Worm (Caenorhabditis elegans) whole organism, L4 larva: ENCODE data around the gene xpo-1.
A peak's percentile ranks its signal among the peaks of the same experiment; 100 is the strongest.

Source experiments
- F10B5.3 ChIP-seq: sonication (generic microtip); optimal IDR thresholded peaks from 2 replicates; lab custom pipeline; 2016; ENCODE audit warnings: mild to moderate bottlenecking, missing genetic modification characterization, missing compliant biosample characterization
- F37D6.2 ChIP-seq: sonication (generic microtip); optimal IDR thresholded peaks from 2 replicates; lab custom pipeline; 2016; ENCODE audit warnings: mild to moderate bottlenecking, missing genetic modification characterization, missing compliant biosample characterization
- R02D3.7 ChIP-seq: fragments of 150-350 bp; sonication (generic microtip); optimal IDR thresholded peaks from 3 replicates; lab custom pipeline; 2014; ENCODE audit warnings: missing biosample characterization, missing genetic modification characterization
- T20F7.1 ChIP-seq: fragments of 200-800 bp; sonication (Bioruptor generic); optimal IDR thresholded peaks from 2 replicates; lab custom pipeline; 2018; ENCODE audit warnings: mild to moderate bottlenecking, missing genetic modification characterization, missing compliant biosample characterization
- T26A8.4 ChIP-seq: fragments of 200-800 bp; sonication (Bioruptor generic); IDR thresholded peaks from 2 replicates; pipeline ENCODE4 v1.3.6; 2022; ENCODE audit warnings: missing genetic modification characterization, missing compliant biosample characterization
- Y48G9A.11 ChIP-seq: fragments of 200-800 bp; sonication (Bioruptor generic); IDR thresholded peaks from 2 replicates; pipeline ENCODE4 v1.3.6; 2022; ENCODE audit warnings: missing genetic modification reagents, missing genetic modification characterization, missing compliant biosample characterization
- Y5F2A.4 ChIP-seq: fragments of 200-800 bp; sonication (Bioruptor generic); optimal IDR thresholded peaks from 2 replicates; lab custom pipeline; 2018; ENCODE audit warnings: mild to moderate bottlenecking, missing genetic modification characterization, missing compliant biosample characterization
- ZK337.2 ChIP-seq: fragments of 200-800 bp; sonication (Bioruptor generic); IDR thresholded peaks from 2 replicates; pipeline ENCODE4 v1.3.6; 2022; ENCODE audit warnings: missing genetic modification reagents, missing genetic modification characterization, missing compliant biosample characterization
- aly-2 ChIP-seq: sonication (generic microtip); optimal IDR thresholded peaks from 2 replicates; lab custom pipeline; 2018; ENCODE audit warnings: missing biosample characterization, missing genetic modification characterization
- arid-1 ChIP-seq: fragments of 200-800 bp; sonication (Bioruptor generic); conservative IDR thresholded peaks from 2 replicates; pipeline ENCODE4 v1.3.6; 2022; ENCODE audit warnings: missing genetic modification reagents, missing genetic modification characterization, missing compliant biosample characterization
- ceh-28 ChIP-seq: fragments of 150-350 bp; optimal IDR thresholded peaks from 2 replicates; lab custom pipeline; 2014; ENCODE audit warnings: missing biosample characterization, missing genetic modification reagents, missing genetic modification characterization
- ceh-32 ChIP-seq: sonication (generic microtip); optimal IDR thresholded peaks from 2 replicates; lab custom pipeline; 2016; ENCODE audit warnings: mild to moderate bottlenecking, missing genetic modification characterization, missing compliant biosample characterization; ENCODE audit not compliant: poor library complexity
- ceh-44 ChIP-seq: fragments of 200-800 bp; sonication (Bioruptor generic); IDR thresholded peaks from 2 replicates; pipeline ENCODE4 v1.3.6; 2022; ENCODE audit warnings: missing genetic modification reagents, missing genetic modification characterization, missing compliant biosample characterization
- ceh-82 ChIP-seq: sonication (generic microtip); optimal IDR thresholded peaks from 2 replicates; lab custom pipeline; 2017; ENCODE audit warnings: missing biosample characterization, missing genetic modification characterization
- ces-1 ChIP-seq: fragments of 150-350 bp; sonication (generic microtip); optimal IDR thresholded peaks from 4 replicates; lab custom pipeline; 2014; ENCODE audit warnings: missing biosample characterization, missing genetic modification reagents, missing genetic modification characterization
- daf-19 ChIP-seq: fragments of 200-800 bp; sonication (Bioruptor generic); conservative IDR thresholded peaks from 2 replicates; pipeline ENCODE4 v1.3.6; 2022; ENCODE audit warnings: missing genetic modification characterization, missing compliant biosample characterization
- daf-8 ChIP-seq: fragments of 200-800 bp; sonication (Bioruptor generic); IDR thresholded peaks from 2 replicates; pipeline ENCODE4 v1.3.6; 2022; ENCODE audit warnings: missing genetic modification characterization, missing compliant biosample characterization
- dmd-6 ChIP-seq: fragments of 200-800 bp; sonication (Bioruptor generic); IDR thresholded peaks from 2 replicates; pipeline ENCODE4 v1.3.6; 2022; ENCODE audit warnings: missing genetic modification reagents, missing genetic modification characterization, missing compliant biosample characterization
- dmd-8 ChIP-seq: fragments of 200-800 bp; sonication (Bioruptor generic); IDR thresholded peaks from 2 replicates; pipeline ENCODE4 v1.3.6; 2022; ENCODE audit warnings: missing genetic modification characterization, missing compliant biosample characterization
- duxl-1 ChIP-seq: sonication (generic microtip); optimal IDR thresholded peaks from 2 replicates; lab custom pipeline; 2016; ENCODE audit warnings: mild to moderate bottlenecking, missing genetic modification characterization, moderate library complexity, missing compliant biosample characterization; ENCODE audit not compliant: poor library complexity
- fos-1 ChIP-seq: fragments of 150-350 bp; optimal IDR thresholded peaks from 2 replicates; lab custom pipeline; 2014; ENCODE audit warnings: missing biosample characterization, missing genetic modification characterization
- hif-1 ChIP-seq, 2 experiments: sonication (generic microtip); optimal IDR thresholded peaks; 2 replicates each; lab custom pipeline; 2016 to 2017; ENCODE audit warnings: missing compliant biosample characterization in 2 of 2, missing genetic modification characterization in 2 of 2, missing genetic modification reagents in 2 of 2, missing genotype in 2 of 2, mild to moderate bottlenecking in 1 of 2
- hmg-1.1 ChIP-seq: fragments of 200-800 bp; sonication (Bioruptor generic); IDR thresholded peaks from 2 replicates; pipeline ENCODE4 v1.3.6; 2022; ENCODE audit warnings: missing genetic modification reagents, missing genetic modification characterization, missing compliant biosample characterization
- lin-1 ChIP-seq: fragments of 200-800 bp; sonication (Bioruptor generic); IDR thresholded peaks from 2 replicates; pipeline ENCODE4 v1.3.6; 2022; ENCODE audit warnings: missing genetic modification reagents, missing genetic modification characterization, missing compliant biosample characterization
- lin-29 ChIP-seq: fragments of 200-800 bp; sonication (Bioruptor generic); IDR thresholded peaks from 2 replicates; pipeline ENCODE4 v1.3.6; 2022; ENCODE audit warnings: missing genetic modification reagents, missing genetic modification characterization, missing compliant biosample characterization
- lin-38 ChIP-seq: fragments of 200-800 bp; sonication (Bioruptor generic); IDR thresholded peaks from 2 replicates; pipeline ENCODE4 v1.3.6; 2022; ENCODE audit warnings: missing genetic modification reagents, missing genetic modification characterization, missing compliant biosample characterization
- lin-39 ChIP-seq: fragments of 150-350 bp; optimal IDR thresholded peaks from 2 replicates; lab custom pipeline; 2014; ENCODE audit warnings: missing biosample characterization, missing genetic modification reagents, missing genetic modification characterization
- lir-3 ChIP-seq: sonication (generic microtip); optimal IDR thresholded peaks from 2 replicates; lab custom pipeline; 2016; ENCODE audit warnings: mild to moderate bottlenecking, missing genetic modification characterization, missing compliant biosample characterization
- madf-5 ChIP-seq, 2 experiments: fragments of 200-800 bp; sonication (Bioruptor generic); IDR thresholded peaks; 2 replicates each; pipeline ENCODE4 v1.3.6; 2022; ENCODE audit warnings: missing compliant biosample characterization in 2 of 2, missing genetic modification characterization in 2 of 2
- mdl-1 ChIP-seq, 2 experiments: fragments of 150-350 bp in 1 of 2; sonication (generic microtip) in 1 of 2; optimal IDR thresholded peaks; 2 replicates each; lab custom pipeline; 2014 to 2017; ENCODE audit warnings: missing biosample characterization in 2 of 2, missing genetic modification characterization in 2 of 2
- mes-2 ChIP-seq: sonication (generic microtip); optimal IDR thresholded peaks from 2 replicates; lab custom pipeline; 2016; ENCODE audit warnings: missing genotype, mild to moderate bottlenecking, missing genetic modification characterization, missing compliant biosample characterization; ENCODE audit not compliant: poor library complexity, severe bottlenecking
- nhr-111 ChIP-seq: fragments of 200-800 bp; sonication (Bioruptor generic); optimal IDR thresholded peaks from 2 replicates; lab custom pipeline; 2018; ENCODE audit warnings: mild to moderate bottlenecking, missing genetic modification characterization, missing compliant biosample characterization
- nhr-237 ChIP-seq: sonication (generic microtip); optimal IDR thresholded peaks from 2 replicates; lab custom pipeline; 2017; ENCODE audit warnings: missing biosample characterization, missing genetic modification characterization
- nhr-25 ChIP-seq: sonication (generic microtip); optimal IDR thresholded peaks from 2 replicates; lab custom pipeline; 2017; ENCODE audit warnings: missing genetic modification characterization, mild to moderate bottlenecking, missing compliant biosample characterization, antibody characterized with exemption, moderate library complexity, borderline replicate concordance; ENCODE audit not compliant: insufficient read depth
- nhr-6 ChIP-seq: fragments of 150-350 bp; optimal IDR thresholded peaks from 2 replicates; lab custom pipeline; 2014; ENCODE audit warnings: missing biosample characterization, missing genetic modification characterization
- nhr-76 ChIP-seq: fragments of 150-350 bp; optimal IDR thresholded peaks from 2 replicates; lab custom pipeline; 2014; ENCODE audit warnings: missing biosample characterization, missing genetic modification characterization
- pqm-1 ChIP-seq: sonication (generic microtip); optimal IDR thresholded peaks from 2 replicates; lab custom pipeline; 2017; ENCODE audit warnings: missing biosample characterization, missing genetic modification characterization
- rbr-2 ChIP-seq: sonication (generic microtip); optimal IDR thresholded peaks from 2 replicates; lab custom pipeline; 2016; ENCODE audit warnings: missing genotype, missing genetic modification characterization, missing compliant biosample characterization
- skn-1 ChIP-seq: fragments of 150-350 bp; optimal IDR thresholded peaks from 2 replicates; lab custom pipeline; 2014; ENCODE audit warnings: missing biosample characterization, missing genetic modification characterization
- spr-3 ChIP-seq: fragments of 200-800 bp; sonication (Bioruptor generic); optimal IDR thresholded peaks from 2 replicates; lab custom pipeline; 2018; ENCODE audit warnings: mild to moderate bottlenecking, missing genetic modification characterization, missing compliant biosample characterization
- tra-1 ChIP-seq: fragments of 200-800 bp; sonication (Bioruptor generic); IDR thresholded peaks from 2 replicates; pipeline ENCODE4 v1.3.6; 2022; ENCODE audit warnings: missing genetic modification reagents, missing genetic modification characterization, missing compliant biosample characterization
- unc-130 ChIP-seq: sonication (generic microtip); optimal IDR thresholded peaks from 2 replicates; lab custom pipeline; 2016; ENCODE audit warnings: missing genetic modification reagents, missing genetic modification characterization, missing compliant biosample characterization
- unc-62 ChIP-seq, 3 experiments: fragments of 150-350 bp in 1 of 3; sonication (generic microtip); optimal IDR thresholded peaks in 2 of 3; peaks in 1 of 3; 1 replicate in 1 of 3; 2 replicates in 2 of 3; lab custom pipeline; 2014 to 2017; ENCODE audit warnings: missing biosample characterization in 3 of 3, missing genetic modification characterization in 3 of 3, missing genetic modification reagents in 3 of 3, missing genotype in 1 of 3
- vab-7 ChIP-seq: fragments of 200-800 bp; sonication (Bioruptor generic); IDR thresholded peaks from 2 replicates; pipeline ENCODE4 v1.3.6; 2022; ENCODE audit warnings: missing genetic modification reagents, missing genetic modification characterization, missing compliant biosample characterization
- zag-1 ChIP-seq: fragments of 150-350 bp; optimal IDR thresholded peaks from 2 replicates; lab custom pipeline; 2014; ENCODE audit warnings: missing biosample characterization, missing genetic modification characterization
- zfp-2 ChIP-seq: sonication (generic microtip); optimal IDR thresholded peaks from 2 replicates; lab custom pipeline; 2016; ENCODE audit warnings: mild to moderate bottlenecking, missing genetic modification characterization, missing compliant biosample characterization
- zfp-3 ChIP-seq: fragments of 200-800 bp; sonication (Bioruptor generic); conservative IDR thresholded peaks from 2 replicates; pipeline ENCODE4 v1.3.6; 2022; ENCODE audit warnings: missing genetic modification reagents, missing genetic modification characterization, missing compliant biosample characterization

xpo-1 gene

DNA sequence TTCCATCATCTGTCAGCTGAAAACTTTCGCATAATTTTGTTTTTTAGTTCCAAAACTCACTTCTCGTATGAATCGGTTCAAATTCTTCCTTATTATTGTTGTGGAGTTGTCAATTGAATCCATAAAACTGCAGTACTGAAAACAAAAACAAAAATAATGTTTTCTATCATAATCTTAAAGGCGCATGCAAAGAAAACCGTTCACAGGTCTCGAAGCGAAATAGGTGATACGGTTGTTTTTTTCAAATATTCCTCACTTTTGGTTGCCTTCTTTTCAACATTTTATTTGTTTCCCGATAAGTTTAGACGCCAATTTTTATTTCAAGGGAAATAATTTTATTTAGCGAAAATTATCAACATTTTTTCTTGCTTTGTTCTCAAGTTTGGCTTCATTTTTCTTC lies 1.3 kb upstream of the xpo-1 start:
- no peak for TF ChIP-seq R02D3.7
- TF ChIP-seq vab-7 = no peak
- no peak for TF ChIP-seq lin-38 (GFP tag; lab: Robert Waterston, UW)
- TF ChIP-seq ceh-82 (tag; lab: Kevin White, UChicago) = no peak
- no peak for TF ChIP-seq nhr-6
- no peak for TF ChIP-seq ceh-32 (tag; lab: Kevin White, UChicago)
- no peak for TF ChIP-seq daf-8 (GFP tag; lab: Robert Waterston, UW)
- no peak for TF ChIP-seq ceh-44 (GFP tag; lab: Robert Waterston, UW)
- no peak for TF ChIP-seq T26A8.4 (GFP tag; lab: Robert Waterston, UW)
- no peak for TF ChIP-seq rbr-2 (tag; lab: Kevin White, UChicago)
- no peak for TF ChIP-seq nhr-111 (GFP tag; lab: Kevin White, UChicago)
- TF ChIP-seq Y48G9A.11 (GFP tag; lab: Robert Waterston, UW) = no peak
- TF ChIP-seq ces-1 (GFP tag; lab: Kevin White, UChicago) = no peak
- TF ChIP-seq zfp-2 = no peak
- no peak for TF ChIP-seq ceh-28
- TF ChIP-seq tra-1 = no peak
- TF ChIP-seq dmd-8 (GFP tag; lab: Robert Waterston, UW) = no peak
- no peak for TF ChIP-seq lin-29 (GFP tag; lab: Robert Waterston, UW)
- TF ChIP-seq ZK337.2 (GFP tag; lab: Robert Waterston, UW) = no peak
- TF ChIP-seq spr-3 (GFP tag; lab: Kevin White, UChicago) = no peak

DNA sequence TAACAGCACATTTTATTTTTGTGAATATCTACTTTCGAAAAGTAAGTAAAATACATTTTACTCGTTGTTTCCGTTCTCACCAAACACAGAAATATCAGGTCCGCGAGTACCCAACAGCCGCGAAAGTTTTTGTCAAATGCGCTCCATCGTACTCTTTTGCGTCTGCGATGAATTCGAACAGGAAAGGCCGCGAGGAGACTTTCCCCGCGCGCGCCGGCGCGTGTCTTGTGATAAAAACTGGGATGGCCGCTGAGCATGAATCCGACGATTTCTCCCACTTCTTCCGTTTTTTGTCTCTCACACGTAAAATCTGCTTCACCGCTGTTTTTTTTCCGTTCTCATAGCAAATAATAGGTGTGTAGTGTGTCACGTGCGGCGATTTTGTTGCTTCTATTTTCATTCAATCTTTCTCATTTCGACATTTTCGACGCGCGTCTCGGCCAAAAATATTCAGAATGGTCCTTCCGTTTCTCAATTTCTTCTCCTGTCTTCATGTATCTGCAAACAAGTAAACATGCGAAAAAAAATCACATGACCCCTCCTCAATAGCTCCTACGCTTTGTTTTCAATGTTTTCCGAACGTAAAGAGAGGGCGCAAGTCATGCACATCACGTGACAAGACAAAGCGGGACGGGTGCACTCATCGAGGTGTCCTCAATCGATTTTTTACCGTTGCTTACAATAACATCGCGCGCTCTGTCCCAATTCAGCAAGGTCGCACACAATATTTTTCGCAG lies 632 bp upstream of the xpo-1 start, which contains the start of gene uvs-1:
Gene uvs-1 (minus strand): TSS at position 145 of the 737 bp plus-strand sequence.
- no peak for TF ChIP-seq nhr-25 (tag; lab: Kevin White, UChicago)
- TF ChIP-seq arid-1 (GFP tag; lab: Robert Waterston, UW) = no peak
- peak; percentile 9 for TF ChIP-seq ceh-28
- peak in 1 of 2 experiments; percentile 49 for TF ChIP-seq hif-1 (tag; optimal IDR thresholded peaks at IDR 0.05; lab: Kevin White, UChicago)
- TF ChIP-seq zfp-3 = no peak
- TF ChIP-seq fos-1 (tag; lab: Kevin White, UChicago) = no peak
- no peak for TF ChIP-seq skn-1 (tag; lab: Kevin White, UChicago)
- no peak for TF ChIP-seq daf-19 (GFP tag; lab: Robert Waterston, UW)
- no peak for TF ChIP-seq pqm-1 (tag; lab: Kevin White, UChicago)
- no peak for TF ChIP-seq aly-2
- TF ChIP-seq duxl-1 = peak; percentile 12
- TF ChIP-seq mdl-1 (tag; optimal IDR thresholded peaks at IDR 0.05; lab: Kevin White, UChicago) = peak; percentile 46 to 80
- no peak for TF ChIP-seq daf-8 (GFP tag; lab: Robert Waterston, UW)
- no peak for TF ChIP-seq dmd-6 (GFP tag; lab: Robert Waterston, UW)
- TF ChIP-seq T26A8.4 (GFP tag; lab: Robert Waterston, UW) = no peak
- no peak for TF ChIP-seq nhr-237 (tag; lab: Kevin White, UChicago)
- TF ChIP-seq hmg-1.1 (GFP tag; lab: Robert Waterston, UW) = peak; percentile 38; the same call in 1 of the 2 replicates
- TF ChIP-seq nhr-6 = no peak
- no peak for TF ChIP-seq rbr-2 (tag; lab: Kevin White, UChicago)
- no peak for TF ChIP-seq zag-1
- TF ChIP-seq Y5F2A.4 = no peak
- no peak for TF ChIP-seq ceh-82 (tag; lab: Kevin White, UChicago)
- TF ChIP-seq F37D6.2 (tag; lab: Kevin White, UChicago) = no peak
- peak; percentile 14 for TF ChIP-seq mes-2
- no peak for TF ChIP-seq nhr-76 (tag; lab: Kevin White, UChicago)
- TF ChIP-seq lir-3 = no peak
- TF ChIP-seq lin-39 (tag; lab: Kevin White, UChicago) = no peak
- TF ChIP-seq ZK337.2 (GFP tag; lab: Robert Waterston, UW) = no peak
- TF ChIP-seq F10B5.3 = no peak
- no peak for TF ChIP-seq unc-130 (GFP tag; lab: Kevin White, UChicago)
- TF ChIP-seq ceh-32 (tag; lab: Kevin White, UChicago) = no peak
- TF ChIP-seq madf-5 (GFP tag; IDR thresholded peaks at IDR 0.05; lab: Robert Waterston, UW) = no peak
- TF ChIP-seq unc-62 (GFP tag; optimal IDR thresholded peaks at IDR 0.05 in 1 of 2; lab: Kevin White, UChicago) = peak in 1 of 2 experiments; percentile 98
- TF ChIP-seq unc-62 (tag; optimal IDR thresholded peaks at IDR 0.05; lab: Kevin White, UChicago) = no peak
- TF ChIP-seq lin-1 (GFP tag; lab: Robert Waterston, UW) = no peak
- no peak for TF ChIP-seq T20F7.1 (GFP tag; lab: Kevin White, UChicago)
